Worm (Caenorhabditis elegans) whole organism, L1 larva: Measurements from ENCODE around the gene cest-12.

Experiments used
- dsc-1 ChIP-seq: sonication (generic microtip); optimal IDR thresholded peaks from 2 replicates; lab custom pipeline; 2016; ENCODE audit warnings: mild to moderate bottlenecking, missing genetic modification characterization, missing compliant biosample characterization
- fkh-10 ChIP-seq: sonication (generic microtip); optimal IDR thresholded peaks from 2 replicates; lab custom pipeline; 2017; ENCODE audit warnings: missing biosample characterization, missing genetic modification reagents, missing genetic modification characterization
- fkh-8 ChIP-seq: sonication (generic microtip); optimal IDR thresholded peaks from 2 replicates; lab custom pipeline; 2016; ENCODE audit warnings: mild to moderate bottlenecking, missing genetic modification characterization, missing compliant biosample characterization
- hpl-2 ChIP-seq: fragments of 150-350 bp; optimal IDR thresholded peaks from 2 replicates; lab custom pipeline; 2014; ENCODE audit warnings: missing biosample characterization, missing genetic modification reagents, missing genetic modification characterization
- irx-1 ChIP-seq: sonication (generic microtip); optimal IDR thresholded peaks from 2 replicates; lab custom pipeline; 2016; ENCODE audit warnings: missing genetic modification characterization, missing compliant biosample characterization
- lsy-2 ChIP-seq, 2 experiments: fragments of 150-350 bp; optimal IDR thresholded peaks; 2 replicates each; lab custom pipeline; 2014; ENCODE audit warnings: missing biosample characterization in 2 of 2, missing genetic modification characterization in 2 of 2
- nhr-47 ChIP-seq: sonication (generic microtip); optimal IDR thresholded peaks from 2 replicates; lab custom pipeline; 2016; ENCODE audit warnings: mild to moderate bottlenecking, missing genetic modification characterization, moderate library complexity, missing compliant biosample characterization
- pqm-1 ChIP-seq: sonication (generic microtip); optimal IDR thresholded peaks from 3 replicates; lab custom pipeline; 2017; ENCODE audit warnings: missing biosample characterization, missing genetic modification characterization
- skn-1 ChIP-seq: fragments of 150-350 bp; optimal IDR thresholded peaks from 2 replicates; lab custom pipeline; 2014; ENCODE audit warnings: missing biosample characterization, missing genetic modification characterization
- snpc-4 ChIP-seq: fragments of 150-350 bp; optimal IDR thresholded peaks from 2 replicates; lab custom pipeline; 2014; ENCODE audit warnings: missing biosample characterization, missing genetic modification characterization
- sup-37 ChIP-seq: fragments of 200-800 bp; sonication (Bioruptor generic); optimal IDR thresholded peaks from 2 replicates; lab custom pipeline; 2018; ENCODE audit warnings: mild to moderate bottlenecking, missing genetic modification characterization, missing compliant biosample characterization
- unc-130 ChIP-seq: fragments of 150-350 bp; optimal IDR thresholded peaks from 2 replicates; lab custom pipeline; 2017; ENCODE audit warnings: missing biosample characterization, missing genetic modification characterization, inconsistent platforms
- unc-30 ChIP-seq: sonication (generic microtip); optimal IDR thresholded peaks from 2 replicates; lab custom pipeline; 2017; ENCODE audit warnings: missing biosample characterization, missing genetic modification characterization
- vab-15 ChIP-seq: sonication (generic microtip); optimal IDR thresholded peaks from 2 replicates; lab custom pipeline; 2017; ENCODE audit warnings: missing genotype, mild to moderate bottlenecking, missing genetic modification characterization, missing compliant biosample characterization
- zip-4 ChIP-seq: fragments of 200-800 bp; sonication (Bioruptor generic); optimal IDR thresholded peaks from 2 replicates; lab custom pipeline; 2018; ENCODE audit warnings: mild to moderate bottlenecking, missing genetic modification characterization, moderate library complexity, missing compliant biosample characterization
- ztf-11 ChIP-seq, 2 experiments: sonication (generic microtip); optimal IDR thresholded peaks; 2 replicates each; lab custom pipeline; 2016 to 2017; ENCODE audit warnings: missing genetic modification characterization in 2 of 2, missing biosample characterization in 1 of 2, missing compliant biosample characterization in 1 of 2

cest-12 gene

ce11 chrIII:12058429-12058828 is 48.9 kb downstream of the cest-12 start, which contains the start of gene arx-3 (continued):
- TF ChIP-seq nhr-47 (tag; lab: Kevin White, UChicago) (peak; percentile 55), lsy-2 (tag; optimal IDR thresholded peaks at IDR 0.05; lab: Kevin White, UChicago) (peak; percentile 57 to 62), irx-1 (tag; lab: Kevin White, UChicago) (peak; percentile 21), vab-15 (tag; lab: Kevin White, UChicago) (peak; percentile 73), skn-1 (tag; lab: Kevin White, UChicago) (no peak), sup-37 (GFP tag; lab: Kevin White, UChicago) (no peak), snpc-4 (tag; lab: Kevin White, UChicago) (peak; percentile 34), ztf-11 (tag; optimal IDR thresholded peaks at IDR 0.05; lab: Kevin White, UChicago) (peak in 1 of 2 experiments; percentile 11), dsc-1 (tag; lab: Kevin White, UChicago) (peak; percentile 87), fkh-8 (tag; lab: Kevin White, UChicago) (peak; percentile 43)

- TF ChIP-seq hpl-2, result no peak
- TF ChIP-seq unc-30 (tag; lab: Kevin White, UChicago), result no peak
- TF ChIP-seq sup-37 (GFP tag; lab: Kevin White, UChicago), result no peak
- no peak for TF ChIP-seq unc-130 (tag; lab: Kevin White, UChicago)
- TF ChIP-seq fkh-10 (GFP tag; lab: Kevin White, UChicago), result no peak
- TF ChIP-seq zip-4 (GFP tag; lab: Kevin White, UChicago), result no peak
- TF ChIP-seq pqm-1, result no peak
These were observed 55.1 kb downstream of the cest-12 start, which contains the start of gene Y79H2A.3 for ce11 chrIII:12052206-12052605. TSS of gene Y79H2A.3 (minus strand) at chrIII:12052306.
